Fruit fly (Drosophila melanogaster): ENCODE results near the gene CG34008.

Gene CG34008

DNA sequence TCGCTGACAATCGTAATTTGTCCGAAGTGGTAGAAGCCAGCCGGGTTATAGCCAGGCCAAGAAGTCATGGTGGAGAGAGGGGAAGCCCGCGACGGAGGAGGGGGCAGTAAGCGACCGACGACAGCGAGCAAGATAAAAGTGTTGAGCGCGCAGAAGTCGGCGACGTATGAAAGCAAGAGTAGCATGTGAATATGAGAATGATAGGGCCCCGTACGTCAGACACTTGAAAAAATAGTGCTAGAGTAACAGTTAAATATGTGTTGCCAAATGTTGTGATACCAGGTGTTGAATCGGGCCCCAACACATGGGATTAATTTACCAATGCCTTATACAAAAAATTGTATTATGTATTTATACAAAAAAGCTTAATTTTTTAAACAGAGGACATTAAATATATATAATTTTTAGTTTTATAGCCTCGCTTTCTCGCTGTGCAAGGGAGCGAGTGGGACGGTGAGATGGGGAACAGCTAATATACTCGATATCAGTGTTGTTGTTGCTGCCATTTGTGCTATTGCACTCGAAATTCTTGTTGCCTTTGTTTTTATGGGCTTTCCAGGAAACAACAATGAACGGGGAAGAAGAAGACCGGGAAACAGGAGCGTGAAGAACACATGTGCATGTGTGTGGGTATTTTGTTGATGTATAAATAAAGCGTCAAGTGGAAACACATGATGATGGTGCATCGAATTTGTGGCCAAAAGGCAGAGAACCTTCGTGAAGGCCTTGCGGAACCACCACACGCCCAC is 31.3 kb downstream of the CG34008 start (continued):
- TF ChIP-seq Eip93F (GFP tag; optimal IDR thresholded peaks at IDR 0.05) (peak; percentile 34), CG8119 (GFP tag; IDR thresholded peaks at IDR 0.05) (peak; percentile 89), fkh (GFP tag; optimal IDR thresholded peaks at IDR 0.05) (no peak), CG8632 (GFP tag; optimal IDR thresholded peaks at IDR 0.05) (peak; percentile 89), CG15336 (GFP tag; IDR thresholded peaks at IDR 0.05) (peak; percentile 87), CG6163 (GFP tag; IDR thresholded peaks at IDR 0.05) (peak; percentile 90), Smox (GFP tag; optimal IDR thresholded peaks at IDR 0.05) (peak; percentile 76), Ets21C (GFP tag; optimal IDR thresholded peaks at IDR 0.05) (peak; percentile 30), Met (GFP tag; optimal IDR thresholded peaks at IDR 0.05) (peak; percentile 85), spab (GFP tag; optimal IDR thresholded peaks at IDR 0.05) (peak; percentile 78), salr (GFP tag; optimal IDR thresholded peaks at IDR 0.05) (peak; percentile 77 to 80), svp (GFP tag) (peak; percentile 84), topi (GFP tag; optimal IDR thresholded peaks at IDR 0.05) (peak; percentile 78), CG11294 (GFP tag; IDR thresholded peaks at IDR 0.05) (peak; percentile 71), Lpt (GFP tag; optimal IDR thresholded peaks at IDR 0.05) (peak; percentile 80), Hr39 (GFP tag; optimal IDR thresholded peaks at IDR 0.05) (peak; percentile 65), achi (GFP tag; optimal IDR thresholded peaks at IDR 0.05) (peak; percentile 91), CG6792 (GFP tag; optimal IDR thresholded peaks at IDR 0.05) (peak; percentile 83), Sox15 (GFP tag; optimal IDR thresholded peaks at IDR 0.05) (peak; percentile 86), net (GFP tag; optimal IDR thresholded peaks at IDR 0.05) (peak; percentile 79), lz (GFP tag; optimal IDR thresholded peaks at IDR 0.05) (peak; percentile 71), CG34406 (GFP tag; optimal IDR thresholded peaks at IDR 0.05) (peak; percentile 89), Ets96B (tag; optimal IDR thresholded peaks at IDR 0.05) (peak; percentile 91), ss (GFP tag; optimal IDR thresholded peaks at IDR 0.05) (peak; percentile 67 to 88), fd85E (GFP tag; optimal IDR thresholded peaks at IDR 0.05) (peak; percentile 65), vri (GFP tag; optimal IDR thresholded peaks at IDR 0.05) (peak; percentile 74), CG8319 (GFP tag; optimal IDR thresholded peaks at IDR 0.05) (peak; percentile 87), fd59A (GFP tag; optimal IDR thresholded peaks at IDR 0.05) (peak; percentile 85), Sox14 (GFP tag; optimal IDR thresholded peaks at IDR 0.05) (peak; percentile 75), cyc (GFP tag; optimal IDR thresholded peaks at IDR 0.05) (peak; percentile 78), CG32006 (GFP tag; optimal IDR thresholded peaks at IDR 0.05) (peak; percentile 90), esn (GFP tag; optimal IDR thresholded peaks at IDR 0.05) (peak; percentile 82), Blimp-1 (GFP tag; optimal IDR thresholded peaks at IDR 0.05) (peak; percentile 64), Eip78C (GFP tag) (peak; percentile 94), CG6808 (GFP tag; optimal IDR thresholded peaks at IDR 0.05) (peak; percentile 85), CG31627 (GFP tag; optimal IDR thresholded peaks at IDR 0.05) (peak; percentile 75)

DNA sequence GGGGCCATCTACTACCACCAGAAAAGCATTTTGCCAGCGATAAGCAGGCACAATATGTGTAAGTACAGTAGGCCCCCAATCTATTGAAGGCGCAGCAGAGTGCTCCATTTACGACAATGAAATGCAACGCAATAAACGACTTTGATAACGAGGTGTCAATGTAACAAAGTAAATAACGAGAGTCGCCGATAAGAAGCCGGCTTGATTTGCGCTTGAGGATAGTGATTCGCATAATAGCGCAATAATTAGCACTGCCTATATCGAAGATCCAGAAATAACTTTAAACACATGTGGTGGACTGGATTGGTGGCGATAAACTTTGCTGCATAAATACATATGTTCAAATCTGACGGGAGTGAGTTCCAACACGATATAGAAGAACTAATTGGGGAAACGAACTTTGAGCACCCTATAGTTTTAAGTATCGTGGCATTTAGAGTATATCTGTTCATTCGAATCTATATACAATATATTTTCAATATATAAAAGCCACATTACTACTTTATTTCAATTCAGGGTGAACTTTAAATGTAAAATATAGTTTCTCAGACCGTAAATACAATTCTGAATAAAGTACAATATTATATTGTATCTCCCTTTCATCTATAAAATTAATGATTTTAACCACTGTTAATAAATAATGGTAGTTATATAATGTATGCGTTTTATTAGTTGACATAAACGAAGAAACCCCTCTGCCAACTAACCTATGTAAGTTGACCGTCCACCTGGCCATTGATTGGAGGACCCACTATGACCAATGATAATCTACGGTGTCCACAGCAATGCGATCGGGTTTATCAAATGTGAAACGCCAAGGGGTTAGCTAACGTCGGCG is 32.1 kb downstream of the CG34008 start:
- TF ChIP-seq CG8119 (GFP tag; IDR thresholded peaks at IDR 0.05) (no peak), Met (GFP tag; optimal IDR thresholded peaks at IDR 0.05) (no peak), esn (GFP tag; optimal IDR thresholded peaks at IDR 0.05) (no peak), Eip78C (GFP tag) (peak; percentile 69), Ets96B (tag; optimal IDR thresholded peaks at IDR 0.05) (no peak), CG11902 (GFP tag; optimal IDR thresholded peaks at IDR 0.05) (no peak), CG9139 (GFP tag; optimal IDR thresholded peaks at IDR 0.05) (no peak), dac (GFP tag; optimal IDR thresholded peaks at IDR 0.05) (no peak), CG10631 (GFP tag; optimal IDR thresholded peaks at IDR 0.05) (no peak), Sox102F (GFP tag; optimal IDR thresholded peaks at IDR 0.05) (no peak), Sox14 (GFP tag; optimal IDR thresholded peaks at IDR 0.05) (peak; percentile 36), CG34406 (GFP tag; optimal IDR thresholded peaks at IDR 0.05) (no peak), lz (GFP tag; optimal IDR thresholded peaks at IDR 0.05) (no peak), vri (GFP tag; optimal IDR thresholded peaks at IDR 0.05) (peak; percentile 67), CG32006 (GFP tag; optimal IDR thresholded peaks at IDR 0.05) (no peak), CG3919 (GFP tag; optimal IDR thresholded peaks at IDR 0.05) (no peak), CG6163 (GFP tag; IDR thresholded peaks at IDR 0.05) (peak; percentile 45; the same call in 2 of the 3 replicates), topi (GFP tag; optimal IDR thresholded peaks at IDR 0.05) (no peak), CG6854 (GFP tag; optimal IDR thresholded peaks at IDR 0.05) (no peak), eg (GFP tag; IDR thresholded peaks at IDR 0.05) (0 out of 3 replicates have a peak, but pooled peaks have one; percentile 34), CG6276 (GFP tag; optimal IDR thresholded peaks at IDR 0.05) (no peak), Hr4 (GFP tag; optimal IDR thresholded peaks at IDR 0.05) (peak; percentile 4), fkh (GFP tag; optimal IDR thresholded peaks at IDR 0.05) (peak; percentile 10), CG16779 (tag; optimal IDR thresholded peaks at IDR 0.05) (no peak), ss (GFP tag; optimal IDR thresholded peaks at IDR 0.05) (no peak)
